Worm (Caenorhabditis elegans): ENCODE measurements around the gene C34F11.8.

C34F11.8 gene

ce11 chrII:5237699-5238098, 26.9 kb upstream of the C34F11.8 start (continued):
- TF ChIP-seq him-1 (tag; optimal IDR thresholded peaks at IDR 0.05) (peak; percentile 70), lag-1 (GFP tag; IDR thresholded peaks at IDR 0.05) (no peak), egrh-3 (GFP tag; IDR thresholded peaks at IDR 0.05) (no peak), somi-1 (GFP tag; optimal IDR thresholded peaks at IDR 0.05) (no peak), F33H1.4 (GFP tag; IDR thresholded peaks at IDR 0.05) (no peak; the same call in 1 of the 2 replicates), ztf-18 (tag; optimal IDR thresholded peaks at IDR 0.05) (peak; percentile 4), pbrm-1 (GFP tag; IDR thresholded peaks at IDR 0.05) (peak; percentile 78), tbx-9 (tag; optimal IDR thresholded peaks at IDR 0.05; ENCODE audit: borderline replicate concordance) (no peak), nhr-90 (tag; optimal IDR thresholded peaks at IDR 0.05) (peak; percentile 1), rcor-1 (GFP tag; IDR thresholded peaks at IDR 0.05) (no peak), pha-4 (tag; optimal IDR thresholded peaks at IDR 0.05) (no peak), lin-26 (GFP tag; IDR thresholded peaks at IDR 0.05) (peak; percentile 66; the same call in 1 of the 2 replicates), ZK185.1 (tag; optimal IDR thresholded peaks at IDR 0.05; ENCODE audit: poor library complexity, severe bottlenecking) (peak; percentile 46), dox-1 (GFP tag; IDR thresholded peaks at IDR 0.05) (peak; percentile 64; the same call in 1 of the 2 replicates), attf-3 (GFP tag; conservative IDR thresholded peaks at IDR 0.05) (no peak), tbp1 (GFP tag; optimal IDR thresholded peaks at IDR 0.05) (peak; percentile 93), tlf-1 (GFP tag; optimal IDR thresholded peaks at IDR 0.05) (no peak), madf-6 (GFP tag; IDR thresholded peaks at IDR 0.05) (peak; percentile 52; the same call in 1 of the 2 replicates), bed-2 (GFP tag; IDR thresholded peaks at IDR 0.05) (no peak), ceh-100 (GFP tag; IDR thresholded peaks at IDR 0.05) (peak; percentile 29; the same call in 1 of the 2 replicates), Y95B8A.8 (GFP tag; IDR thresholded peaks at IDR 0.05) (no peak), Y79H2A.3 (GFP tag; conservative IDR thresholded peaks at IDR 0.05) (0 out of 2 replicates have a peak, but pooled peaks have one; percentile 28), repo-1 (tag; optimal IDR thresholded peaks at IDR 0.05) (no peak), Y53F4B.3 (GFP tag; IDR thresholded peaks at IDR 0.05) (no peak), lin-54 (GFP tag; optimal IDR thresholded peaks at IDR 0.05) (no peak), F37B4.10 (GFP tag; IDR thresholded peaks at IDR 0.05) (no peak), lsl-1 (GFP tag; optimal IDR thresholded peaks at IDR 0.05) (peak; percentile 31), hrde-1 (tag; optimal IDR thresholded peaks at IDR 0.05; ENCODE audit: borderline replicate concordance) (no peak), ztf-26 (tag; optimal IDR thresholded peaks at IDR 0.05) (no peak), attf-5 (GFP tag; optimal IDR thresholded peaks at IDR 0.05) (peak; percentile 36), snpc-1.3 (tag; optimal IDR thresholded peaks at IDR 0.05; ENCODE audit: insufficient read depth) (no peak), ceh-27 (GFP tag; optimal IDR thresholded peaks at IDR 0.05) (peak; percentile 0), ets-4 (GFP tag; optimal IDR thresholded peaks at IDR 0.05) (no peak), B0261.1 (tag; optimal IDR thresholded peaks at IDR 0.05) (peak; percentile 82), die-1 (tag; optimal IDR thresholded peaks at IDR 0.05) (peak; percentile 33), B0035.1 (tag; optimal IDR thresholded peaks at IDR 0.05) (no peak), cebp-1 (GFP tag; IDR thresholded peaks at IDR 0.05) (no peak), cebp-1 (tag; optimal IDR thresholded peaks at IDR 0.05) (no peak)

- TF ChIP-seq pha-4 (tag; optimal IDR thresholded peaks at IDR 0.05) (no peak), nhr-80 (tag; optimal IDR thresholded peaks at IDR 0.05) (peak; percentile 66), repo-1 (tag; optimal IDR thresholded peaks at IDR 0.05) (no peak), tlf-1 (GFP tag; optimal IDR thresholded peaks at IDR 0.05) (no peak), ceh-91 (GFP tag; IDR thresholded peaks at IDR 0.05) (no peak)
Measured at ce11 chrII:5235758-5236157, 25.0 kb upstream of the C34F11.8 start, which contains the start of gene pho-1. pho-1 (minus strand) TSS chrII:5235846.
